Worm (Caenorhabditis elegans): ENCODE data around the gene F09C6.14.

- TF ChIP-seq tab-1 (GFP tag; IDR thresholded peaks at IDR 0.05) (no peak), ztf-23 (GFP tag; IDR thresholded peaks at IDR 0.05) (no peak), ref-1 (GFP tag; conservative IDR thresholded peaks at IDR 0.05) (no peak), flt-1 (GFP tag; IDR thresholded peaks at IDR 0.05) (no peak)
Measured at ce11 chrV:16921952-16922351, 41.2 kb downstream of the F09C6.14 start, which contains the start of gene Y102A5C.4.

All from whole organism, midembryonic.